Fruit fly (Drosophila melanogaster): ENCODE data around the gene spn-A.

- TF ChIP-seq Vsx1 (GFP tag; optimal IDR thresholded peaks at IDR 0.05) (peak; percentile 89), CG4854 (GFP tag; optimal IDR thresholded peaks at IDR 0.05) (peak; percentile 92), cato (GFP tag; optimal IDR thresholded peaks at IDR 0.05; ENCODE audit: borderline replicate concordance) (peak; percentile 74), vnd (GFP tag; IDR thresholded peaks at IDR 0.05; ENCODE audit: partially characterized antibody) (peak; percentile 100), CG17186 (GFP tag; optimal IDR thresholded peaks at IDR 0.05) (peak; percentile 99), Hr78 (GFP tag; optimal IDR thresholded peaks at IDR 0.05) (no peak), CG30020 (tag; optimal IDR thresholded peaks at IDR 0.05) (peak; percentile 88), CG10959 (GFP tag; IDR thresholded peaks at IDR 0.05) (peak; percentile 91), ab (GFP tag; optimal IDR thresholded peaks at IDR 0.05) (peak; percentile 79), Dip2 (GFP tag; IDR thresholded peaks at IDR 0.05) (peak; percentile 69)
Measured at dm6 chr3R:30046029-30047001, 9.5 kb downstream of the spn-A start, which contains the start of the genes RpL32 and CG7943.
